Worm (Caenorhabditis elegans) whole organism, L3 larva: ENCODE measurements around the gene T22F3.2.

Experiments
- R02D3.7 ChIP-seq: fragments of 150-350 bp; optimal IDR thresholded peaks from 2 replicates; lab custom pipeline; 2014; ENCODE audit warnings: missing biosample characterization, missing genetic modification characterization
- ZK546.5 ChIP-seq: sonication (generic microtip); optimal IDR thresholded peaks from 2 replicates; lab custom pipeline; 2017; ENCODE audit warnings: missing biosample characterization, missing genetic modification characterization
- aly-2 ChIP-seq: fragments of 150-350 bp; optimal IDR thresholded peaks from 2 replicates; lab custom pipeline; 2014; ENCODE audit warnings: missing biosample characterization, missing genetic modification characterization
- ama-1 ChIP-seq: fragments of 150-350 bp; optimal IDR thresholded peaks from 2 replicates; lab custom pipeline; 2018
- ceh-28 ChIP-seq: fragments of 150-350 bp; optimal IDR thresholded peaks from 2 replicates; lab custom pipeline; 2014; ENCODE audit warnings: missing biosample characterization, missing genetic modification reagents, missing genetic modification characterization
- daf-12 ChIP-seq: fragments of 150-350 bp; optimal IDR thresholded peaks from 2 replicates; lab custom pipeline; 2014; ENCODE audit warnings: missing biosample characterization, missing genetic modification reagents, missing genetic modification characterization
- elt-1 ChIP-seq: fragments of 150-350 bp; optimal IDR thresholded peaks from 2 replicates; lab custom pipeline; 2014; ENCODE audit warnings: missing biosample characterization, missing genetic modification characterization
- elt-2 ChIP-seq: sonication (generic microtip); optimal IDR thresholded peaks from 2 replicates; lab custom pipeline; 2016; ENCODE audit warnings: missing genetic modification reagents, mild to moderate bottlenecking, missing genetic modification characterization, missing compliant biosample characterization
- elt-3 ChIP-seq, 3 experiments: fragments of 150-350 bp in 1 of 3; sonication (generic microtip) in 2 of 3; optimal IDR thresholded peaks; 2 replicates in 2 of 3; 4 replicates in 1 of 3; lab custom pipeline; 2014 to 2017; ENCODE audit warnings: missing biosample characterization in 3 of 3, missing genetic modification characterization in 3 of 3
- eor-1 ChIP-seq, 2 experiments: fragments of 150-350 bp; optimal IDR thresholded peaks; 2 replicates each; lab custom pipeline; 2014 to 2018; ENCODE audit warnings: missing biosample characterization in 2 of 2, missing genetic modification characterization in 2 of 2
- fkh-10 ChIP-seq: sonication (generic microtip); optimal IDR thresholded peaks from 2 replicates; lab custom pipeline; 2017; ENCODE audit warnings: missing biosample characterization, missing genetic modification reagents, missing genetic modification characterization
- fkh-2 ChIP-seq: fragments of 150-350 bp; optimal IDR thresholded peaks from 2 replicates; lab custom pipeline; 2014; ENCODE audit warnings: missing biosample characterization, missing genetic modification reagents, missing genetic modification characterization
- fos-1 ChIP-seq: fragments of 150-350 bp; optimal IDR thresholded peaks from 2 replicates; lab custom pipeline; 2014; ENCODE audit warnings: missing biosample characterization, missing genetic modification characterization
- jun-1 ChIP-seq: fragments of 150-350 bp; optimal IDR thresholded peaks from 2 replicates; lab custom pipeline; 2014; ENCODE audit warnings: missing biosample characterization, missing genetic modification reagents, missing genetic modification characterization
- mml-1 ChIP-seq: fragments of 150-350 bp; sonication (generic microtip); optimal IDR thresholded peaks from 3 replicates; lab custom pipeline; 2014; ENCODE audit warnings: missing biosample characterization, missing genetic modification characterization
- nfya-1 ChIP-seq: sonication (generic microtip); optimal IDR thresholded peaks from 2 replicates; lab custom pipeline; 2017; ENCODE audit warnings: missing genetic modification characterization, mild to moderate bottlenecking, missing compliant biosample characterization, antibody characterized with exemption, moderate library complexity; ENCODE audit not compliant: insufficient read depth
- nhr-11 ChIP-seq: fragments of 150-350 bp; optimal IDR thresholded peaks from 2 replicates; lab custom pipeline; 2014; ENCODE audit warnings: missing biosample characterization, missing genetic modification characterization
- nhr-12 ChIP-seq: fragments of 150-350 bp; optimal IDR thresholded peaks from 2 replicates; lab custom pipeline; 2014; ENCODE audit warnings: missing biosample characterization, missing genetic modification characterization
- nhr-28 ChIP-seq: fragments of 150-350 bp; optimal IDR thresholded peaks from 2 replicates; lab custom pipeline; 2014; ENCODE audit warnings: missing biosample characterization, missing genetic modification characterization
- nhr-67 ChIP-seq: fragments of 150-350 bp; optimal IDR thresholded peaks from 2 replicates; lab custom pipeline; 2014; ENCODE audit warnings: missing biosample characterization, missing genetic modification characterization
- nhr-76 ChIP-seq: fragments of 150-350 bp; sonication (generic microtip); optimal IDR thresholded peaks from 5 replicates; lab custom pipeline; 2014; ENCODE audit warnings: missing biosample characterization, missing genetic modification characterization
- pha-4 ChIP-seq: fragments of 150-350 bp; optimal IDR thresholded peaks from 2 replicates; lab custom pipeline; 2014; ENCODE audit warnings: missing biosample characterization, missing genetic modification reagents, missing genetic modification characterization
- pqm-1 ChIP-seq: fragments of 150-350 bp; optimal IDR thresholded peaks from 2 replicates; lab custom pipeline; 2017; ENCODE audit warnings: missing biosample characterization, missing genetic modification characterization, inconsistent platforms
- skn-1 ChIP-seq: fragments of 150-350 bp; optimal IDR thresholded peaks from 2 replicates; lab custom pipeline; 2014; ENCODE audit warnings: missing biosample characterization, missing genetic modification characterization
- snpc-4 ChIP-seq: fragments of 150-350 bp; optimal IDR thresholded peaks from 2 replicates; lab custom pipeline; 2014; ENCODE audit warnings: missing biosample characterization, missing genetic modification characterization
- tbx-2 ChIP-seq: sonication (generic microtip); optimal IDR thresholded peaks from 2 replicates; lab custom pipeline; 2016; ENCODE audit warnings: mild to moderate bottlenecking, missing genetic modification characterization, missing compliant biosample characterization
- unc-39 ChIP-seq: sonication (generic microtip); optimal IDR thresholded peaks from 4 replicates; lab custom pipeline; 2017; ENCODE audit warnings: missing biosample characterization, missing genetic modification characterization
- unc-62 ChIP-seq: fragments of 150-350 bp; sonication (generic microtip); optimal IDR thresholded peaks from 4 replicates; lab custom pipeline; 2014; ENCODE audit warnings: missing biosample characterization, missing genetic modification reagents, missing genetic modification characterization

The T22F3.2 gene

DNA sequence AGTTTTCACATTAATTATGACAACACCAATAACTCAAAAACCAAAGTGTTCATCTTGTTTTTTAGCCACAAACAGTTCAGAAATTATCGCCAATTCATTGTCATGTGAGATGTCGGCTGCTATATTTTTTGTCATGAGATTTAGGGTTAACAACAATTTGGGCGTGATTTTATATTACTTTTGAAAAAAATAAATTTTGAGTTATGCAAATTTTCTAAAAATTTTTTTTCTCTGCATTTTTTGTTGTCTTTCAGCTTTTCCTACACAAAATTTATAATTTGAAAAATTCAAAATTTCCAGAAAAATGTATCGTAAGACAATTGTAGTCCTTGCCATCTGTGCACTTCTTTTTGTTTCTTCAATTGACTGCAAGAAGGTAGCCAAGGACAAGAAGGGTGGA, 46.6 kb downstream of the T22F3.2 start, which contains the start of gene F59B1.2:
F59B1.2 (plus strand) TSS at position 301 of the 400 bp plus-strand sequence.
- no peak for TF ChIP-seq skn-1 (tag; lab: Kevin White, UChicago)
- TF ChIP-seq nhr-76: no peak
- TF ChIP-seq nhr-11: no peak
- TF ChIP-seq nhr-12: no peak

DNA sequence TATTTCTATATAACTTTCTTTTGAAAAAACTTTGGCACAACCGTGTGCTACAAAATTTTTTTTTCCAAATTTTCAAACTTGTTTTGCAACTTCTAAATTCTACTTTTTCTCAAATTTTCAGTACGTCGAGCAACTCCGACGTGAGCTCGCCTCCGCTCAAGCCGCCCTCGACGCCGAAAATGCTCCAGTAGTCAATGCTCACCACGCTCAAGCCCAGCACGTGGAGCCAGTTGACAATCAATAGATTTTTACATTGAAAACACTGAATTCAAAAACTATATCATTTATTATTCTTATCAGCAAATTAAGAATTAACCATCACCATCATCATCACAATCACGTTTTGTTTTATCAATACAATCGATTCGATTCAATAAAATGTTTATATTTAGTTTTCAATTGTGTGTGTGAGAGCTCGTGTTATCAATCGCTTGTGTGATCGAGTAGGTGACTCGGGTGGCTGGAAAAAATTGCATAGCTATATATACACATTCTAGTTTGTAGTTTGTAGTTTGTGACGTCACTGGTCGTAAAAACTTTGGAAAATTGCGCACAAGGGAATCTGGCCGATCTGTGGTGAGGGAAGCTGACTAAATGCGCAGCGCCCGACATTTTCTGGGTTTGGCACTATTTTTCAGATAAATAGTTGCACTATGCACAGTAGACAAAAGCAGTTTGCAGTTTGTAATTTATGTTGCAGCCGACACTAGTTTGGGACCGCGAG, 48.0 kb downstream of the T22F3.2 start:
- TF ChIP-seq jun-1: peak; percentile 50
- peak; percentile 61 for TF ChIP-seq ceh-28 (tag; lab: Kevin White, UChicago)
- TF ChIP-seq elt-2 (tag; lab: Kevin White, UChicago): peak; percentile 96
- no peak for TF ChIP-seq fkh-10
- peak; percentile 87 for TF ChIP-seq pqm-1 (tag; lab: Kevin White, UChicago)
- no peak for TF ChIP-seq elt-1
- peak; percentile 80 for TF ChIP-seq pha-4 (tag; lab: Kevin White, UChicago)
- TF ChIP-seq nfya-1: peak; percentile 27
- peak; percentile 11 for TF ChIP-seq fos-1
- no peak for TF ChIP-seq elt-3 (tag; optimal IDR thresholded peaks at IDR 0.05; lab: Kevin White, UChicago)
- no peak for TF ChIP-seq daf-12 (tag; lab: Kevin White, UChicago)

DNA sequence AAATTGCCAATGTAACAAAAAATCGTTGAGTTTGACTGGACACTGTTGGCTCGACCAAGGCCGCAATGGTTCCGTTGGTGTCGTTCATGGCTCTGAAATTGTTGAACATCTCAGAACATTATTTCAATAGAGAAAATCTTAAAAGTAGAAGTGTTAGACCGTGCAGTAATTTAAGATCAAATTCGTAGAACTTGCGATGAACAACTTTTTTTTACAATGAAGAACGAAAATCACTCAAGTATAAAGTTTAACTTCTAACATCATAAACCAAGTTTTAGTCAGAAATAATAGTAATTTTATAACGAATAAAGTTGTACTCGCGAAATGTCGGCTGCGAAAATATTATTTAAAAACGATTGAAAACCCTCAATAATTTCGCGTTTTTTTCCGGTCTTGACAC, 50.6 kb downstream of the T22F3.2 start, which contains the start of gene srx-41:
srx-41 (minus strand) TSS at position 101 of the 400 bp plus-strand sequence.
- no peak for TF ChIP-seq daf-12 (tag; lab: Kevin White, UChicago)
- no peak for TF ChIP-seq tbx-2 (tag; lab: Kevin White, UChicago)
- no peak for TF ChIP-seq elt-1
- no peak for TF ChIP-seq ceh-28 (tag; lab: Kevin White, UChicago)
- no peak for TF ChIP-seq mml-1 (tag; lab: Kevin White, UChicago)
- no peak for TF ChIP-seq jun-1
- TF ChIP-seq pqm-1 (tag; lab: Kevin White, UChicago): no peak
- no peak for TF ChIP-seq unc-39 (tag; lab: Kevin White, UChicago)
- TF ChIP-seq fkh-2 (tag; lab: Kevin White, UChicago): no peak
- TF ChIP-seq nhr-67 (tag; lab: Kevin White, UChicago): no peak
- no peak for TF ChIP-seq unc-62
- TF ChIP-seq ama-1 (lab: Kevin White, UChicago): no peak
- TF ChIP-seq R02D3.7 (tag; lab: Kevin White, UChicago): no peak
- no peak for TF ChIP-seq aly-2 (tag; lab: Kevin White, UChicago)
- no peak for TF ChIP-seq fkh-10
- TF ChIP-seq eor-1 (tag; optimal IDR thresholded peaks at IDR 0.05; lab: Kevin White, UChicago): no peak
- TF ChIP-seq snpc-4 (tag; lab: Kevin White, UChicago): no peak
- no peak for TF ChIP-seq nhr-28 (tag; lab: Kevin White, UChicago)
- no peak for TF ChIP-seq ZK546.5 (tag; lab: Kevin White, UChicago)
- TF ChIP-seq fos-1: no peak
